Worm (Caenorhabditis elegans) whole organism, L4 larva: Measurements from ENCODE around the gene lron-13.

ENCODE experiments used
- Y48G9A.11 ChIP-seq: fragments of 200-800 bp; sonication (Bioruptor generic); IDR thresholded peaks from 2 replicates; pipeline ENCODE4 v1.3.6; 2022; ENCODE audit warnings: missing genetic modification reagents, missing genetic modification characterization, missing compliant biosample characterization
- aly-2 ChIP-seq: sonication (generic microtip); optimal IDR thresholded peaks from 2 replicates; lab custom pipeline; 2018; ENCODE audit warnings: missing biosample characterization, missing genetic modification characterization
- ama-1 ChIP-seq: fragments of 150-350 bp; optimal IDR thresholded peaks from 2 replicates; lab custom pipeline; 2014; ENCODE audit warnings: inconsistent platforms, mixed read lengths
- arid-1 ChIP-seq: fragments of 200-800 bp; sonication (Bioruptor generic); conservative IDR thresholded peaks from 2 replicates; pipeline ENCODE4 v1.3.6; 2022; ENCODE audit warnings: missing genetic modification reagents, missing genetic modification characterization, missing compliant biosample characterization
- ceh-20 ChIP-seq: fragments of 200-800 bp; sonication (Bioruptor generic); IDR thresholded peaks from 2 replicates; pipeline ENCODE4 v1.3.6; 2022; ENCODE audit warnings: missing genetic modification reagents, missing genetic modification characterization, missing compliant biosample characterization
- ces-1 ChIP-seq: fragments of 150-350 bp; sonication (generic microtip); optimal IDR thresholded peaks from 4 replicates; lab custom pipeline; 2014; ENCODE audit warnings: missing biosample characterization, missing genetic modification reagents, missing genetic modification characterization
- ctbp-1 ChIP-seq: fragments of 200-800 bp; sonication (Bioruptor generic); IDR thresholded peaks from 2 replicates; pipeline ENCODE4 v1.3.6; 2022; ENCODE audit warnings: missing genetic modification reagents, missing genetic modification characterization, missing compliant biosample characterization
- daf-16 ChIP-seq, 3 experiments: sonication (generic microtip); optimal IDR thresholded peaks; 2 replicates each; lab custom pipeline; 2016 to 2017; ENCODE audit warnings: missing genetic modification characterization in 3 of 3, missing genetic modification reagents in 3 of 3, mild to moderate bottlenecking in 2 of 3, missing compliant biosample characterization in 2 of 3, missing biosample characterization in 1 of 3, moderate library complexity in 1 of 3
- dmd-6 ChIP-seq: fragments of 200-800 bp; sonication (Bioruptor generic); IDR thresholded peaks from 2 replicates; pipeline ENCODE4 v1.3.6; 2022; ENCODE audit warnings: missing genetic modification reagents, missing genetic modification characterization, missing compliant biosample characterization
- dmd-8 ChIP-seq: fragments of 200-800 bp; sonication (Bioruptor generic); IDR thresholded peaks from 2 replicates; pipeline ENCODE4 v1.3.6; 2022; ENCODE audit warnings: missing genetic modification characterization, missing compliant biosample characterization
- dpl-1 ChIP-seq: fragments of 150-350 bp; optimal IDR thresholded peaks from 2 replicates; lab custom pipeline; 2014; ENCODE audit warnings: missing biosample characterization, missing genetic modification reagents, missing genetic modification characterization
- duxl-1 ChIP-seq: sonication (generic microtip); optimal IDR thresholded peaks from 2 replicates; lab custom pipeline; 2016; ENCODE audit warnings: mild to moderate bottlenecking, missing genetic modification characterization, moderate library complexity, missing compliant biosample characterization; ENCODE audit not compliant: poor library complexity
- dve-1 ChIP-seq: sonication (generic microtip); optimal IDR thresholded peaks from 2 replicates; lab custom pipeline; 2017; ENCODE audit warnings: antibody characterized with exemption, mild to moderate bottlenecking, missing genetic modification characterization, missing compliant biosample characterization; ENCODE audit not compliant: insufficient read depth
- hif-1 ChIP-seq, 2 experiments: sonication (generic microtip); optimal IDR thresholded peaks; 2 replicates each; lab custom pipeline; 2016 to 2017; ENCODE audit warnings: missing compliant biosample characterization in 2 of 2, missing genetic modification characterization in 2 of 2, missing genetic modification reagents in 2 of 2, missing genotype in 2 of 2, mild to moderate bottlenecking in 1 of 2
- hlh-11 ChIP-seq: fragments of 200-800 bp; sonication (Bioruptor generic); optimal IDR thresholded peaks from 2 replicates; lab custom pipeline; 2018; ENCODE audit warnings: mild to moderate bottlenecking, missing genetic modification characterization, missing compliant biosample characterization
- hlh-30 ChIP-seq: sonication (generic microtip); optimal IDR thresholded peaks from 2 replicates; lab custom pipeline; 2017; ENCODE audit warnings: antibody characterized with exemption, mild to moderate bottlenecking, missing genetic modification characterization, missing compliant biosample characterization; ENCODE audit not compliant: insufficient read depth
- hmg-1.1 ChIP-seq: fragments of 200-800 bp; sonication (Bioruptor generic); IDR thresholded peaks from 2 replicates; pipeline ENCODE4 v1.3.6; 2022; ENCODE audit warnings: missing genetic modification reagents, missing genetic modification characterization, missing compliant biosample characterization
- lim-7 ChIP-seq: fragments of 200-800 bp; sonication (Bioruptor generic); IDR thresholded peaks from 2 replicates; pipeline ENCODE4 v1.3.6; 2022; ENCODE audit warnings: missing genetic modification characterization, missing compliant biosample characterization
- lin-1 ChIP-seq: fragments of 200-800 bp; sonication (Bioruptor generic); IDR thresholded peaks from 2 replicates; pipeline ENCODE4 v1.3.6; 2022; ENCODE audit warnings: missing genetic modification reagents, missing genetic modification characterization, missing compliant biosample characterization
- lin-13 ChIP-seq: fragments of 150-350 bp; optimal IDR thresholded peaks from 2 replicates; lab custom pipeline; 2014; ENCODE audit warnings: missing biosample characterization, missing genetic modification reagents, missing genetic modification characterization
- lin-39 ChIP-seq: fragments of 150-350 bp; optimal IDR thresholded peaks from 2 replicates; lab custom pipeline; 2014; ENCODE audit warnings: missing biosample characterization, missing genetic modification reagents, missing genetic modification characterization
- lsy-2 ChIP-seq, 2 experiments: fragments of 150-350 bp in 1 of 2; sonication (generic microtip) in 1 of 2; optimal IDR thresholded peaks; 2 replicates each; lab custom pipeline; 2014 to 2017; ENCODE audit warnings: missing biosample characterization in 2 of 2, missing genetic modification characterization in 2 of 2
- madf-5 ChIP-seq, 2 experiments: fragments of 200-800 bp; sonication (Bioruptor generic); IDR thresholded peaks; 2 replicates each; pipeline ENCODE4 v1.3.6; 2022; ENCODE audit warnings: missing compliant biosample characterization in 2 of 2, missing genetic modification characterization in 2 of 2
- madf-9 ChIP-seq: fragments of 200-800 bp; sonication (Bioruptor generic); conservative IDR thresholded peaks from 2 replicates; pipeline ENCODE4 v1.3.6; 2022; ENCODE audit warnings: missing genetic modification reagents, missing genetic modification characterization, missing compliant biosample characterization
- mdl-1 ChIP-seq, 2 experiments: fragments of 150-350 bp in 1 of 2; sonication (generic microtip) in 1 of 2; optimal IDR thresholded peaks; 2 replicates each; lab custom pipeline; 2014 to 2017; ENCODE audit warnings: missing biosample characterization in 2 of 2, missing genetic modification characterization in 2 of 2
- mdt-29 ChIP-seq: fragments of 200-800 bp; sonication (Bioruptor generic); IDR thresholded peaks from 2 replicates; pipeline ENCODE4 v1.3.6; 2022; ENCODE audit warnings: missing genetic modification reagents, missing genetic modification characterization, missing compliant biosample characterization
- mep-1 ChIP-seq: fragments of 150-350 bp; sonication (generic microtip); optimal IDR thresholded peaks from 3 replicates; lab custom pipeline; 2014; ENCODE audit warnings: missing biosample characterization, missing genetic modification characterization
- mes-2 ChIP-seq: sonication (generic microtip); optimal IDR thresholded peaks from 2 replicates; lab custom pipeline; 2016; ENCODE audit warnings: missing genotype, mild to moderate bottlenecking, missing genetic modification characterization, missing compliant biosample characterization; ENCODE audit not compliant: poor library complexity, severe bottlenecking
- mxl-3 ChIP-seq: fragments of 200-800 bp; sonication (Bioruptor generic); optimal IDR thresholded peaks from 2 replicates; lab custom pipeline; 2018; ENCODE audit warnings: mild to moderate bottlenecking, missing genetic modification characterization, missing compliant biosample characterization
- nhr-10 ChIP-seq: fragments of 150-350 bp; optimal IDR thresholded peaks from 2 replicates; lab custom pipeline; 2014; ENCODE audit warnings: missing biosample characterization, missing genetic modification characterization
- nhr-102 ChIP-seq: sonication (generic microtip); optimal IDR thresholded peaks from 2 replicates; lab custom pipeline; 2016; ENCODE audit warnings: mild to moderate bottlenecking, missing genetic modification characterization, moderate library complexity, missing compliant biosample characterization
- nhr-11 ChIP-seq: fragments of 150-350 bp; optimal IDR thresholded peaks from 2 replicates; lab custom pipeline; 2014; ENCODE audit warnings: missing biosample characterization, missing genetic modification characterization
- nhr-28 ChIP-seq: fragments of 150-350 bp; optimal IDR thresholded peaks from 2 replicates; lab custom pipeline; 2014; ENCODE audit warnings: missing biosample characterization, missing genetic modification characterization
- nhr-6 ChIP-seq: fragments of 150-350 bp; optimal IDR thresholded peaks from 2 replicates; lab custom pipeline; 2014; ENCODE audit warnings: missing biosample characterization, missing genetic modification characterization
- nhr-77 ChIP-seq: fragments of 150-350 bp; optimal IDR thresholded peaks from 2 replicates; lab custom pipeline; 2014; ENCODE audit warnings: missing biosample characterization, missing genetic modification characterization
- php-3 ChIP-seq: fragments of 200-800 bp; sonication (Bioruptor generic); IDR thresholded peaks from 2 replicates; pipeline ENCODE4 v1.3.6; 2022; ENCODE audit warnings: missing genetic modification reagents, missing genetic modification characterization, missing compliant biosample characterization
- rbr-2 ChIP-seq: sonication (generic microtip); optimal IDR thresholded peaks from 2 replicates; lab custom pipeline; 2016; ENCODE audit warnings: missing genotype, missing genetic modification characterization, missing compliant biosample characterization
- spr-1 ChIP-seq: sonication (generic microtip); optimal IDR thresholded peaks from 2 replicates; lab custom pipeline; 2016; ENCODE audit warnings: mild to moderate bottlenecking, missing genetic modification characterization, missing compliant biosample characterization
- unc-39 ChIP-seq: sonication (generic microtip); optimal IDR thresholded peaks from 2 replicates; lab custom pipeline; 2017; ENCODE audit warnings: missing biosample characterization, missing genetic modification characterization
- unc-62 ChIP-seq, 3 experiments: fragments of 150-350 bp in 1 of 3; sonication (generic microtip); optimal IDR thresholded peaks in 2 of 3; peaks in 1 of 3; 1 replicate in 1 of 3; 2 replicates in 2 of 3; lab custom pipeline; 2014 to 2017; ENCODE audit warnings: missing biosample characterization in 3 of 3, missing genetic modification characterization in 3 of 3, missing genetic modification reagents in 3 of 3, missing genotype in 1 of 3
- zfp-3 ChIP-seq: fragments of 200-800 bp; sonication (Bioruptor generic); conservative IDR thresholded peaks from 2 replicates; pipeline ENCODE4 v1.3.6; 2022; ENCODE audit warnings: missing genetic modification reagents, missing genetic modification characterization, missing compliant biosample characterization
- ztf-7 ChIP-seq: fragments of 150-350 bp; optimal IDR thresholded peaks from 2 replicates; lab custom pipeline; 2014; ENCODE audit warnings: missing biosample characterization, missing genetic modification characterization

lron-13 gene

ce11 chrIII:13546537-13546936 is 19.3 kb downstream of the lron-13 start, which contains the start of gene Y76A2B.4 (continued):
- TF ChIP-seq hlh-30 (tag; lab: Kevin White, UChicago) (no peak), aly-2 (tag; lab: Kevin White, UChicago) (no peak), spr-1 (tag; lab: Kevin White, UChicago) (no peak), nhr-10 (tag; lab: Kevin White, UChicago) (no peak), ceh-20 (GFP tag; lab: Robert Waterston, UW) (0 out of 2 replicates have a peak, but pooled peaks have one; percentile 26), dpl-1 (GFP tag; lab: Kevin White, UChicago) (no peak), zfp-3 (GFP tag; lab: Robert Waterston, UW) (0 out of 2 replicates have a peak, but pooled peaks have one; percentile 43), duxl-1 (tag; lab: Kevin White, UChicago) (no peak), nhr-77 (tag; lab: Kevin White, UChicago) (no peak), dmd-6 (GFP tag; lab: Robert Waterston, UW) (no peak), madf-5 (GFP tag; IDR thresholded peaks at IDR 0.05; lab: Robert Waterston, UW) (no peak), ces-1 (GFP tag; lab: Kevin White, UChicago) (no peak), dmd-8 (no peak), lim-7 (GFP tag; lab: Robert Waterston, UW) (0 out of 2 replicates have a peak, but pooled peaks have one; percentile 24)

ce11 chrIII:13548982-13549381 is 21.7 kb downstream of the lron-13 start, which contains the start of gene mmad-1:
Gene mmad-1, minus strand, starts transcription at chrIII:13549005.
- TF ChIP-seq nhr-11 (tag; lab: Kevin White, UChicago) (peak; percentile 36), ceh-20 (GFP tag; lab: Robert Waterston, UW) (0 out of 2 replicates have a peak, but pooled peaks have one; percentile 17), mdt-29 (GFP tag; lab: Robert Waterston, UW) (peak; percentile 44; the same call in 1 of the 2 replicates), madf-9 (GFP tag; lab: Robert Waterston, UW) (no peak), Y48G9A.11 (no peak), lin-13 (no peak), unc-39 (tag; lab: Kevin White, UChicago) (no peak), ztf-7 (tag; lab: Kevin White, UChicago) (peak; percentile 3), dpl-1 (GFP tag; lab: Kevin White, UChicago) (no peak), hlh-30 (tag; lab: Kevin White, UChicago) (peak; percentile 84), mes-2 (peak; percentile 43), php-3 (peak; percentile 63; the same call in 1 of the 2 replicates), lin-1 (GFP tag; lab: Robert Waterston, UW) (no peak), mdl-1 (tag; optimal IDR thresholded peaks at IDR 0.05; lab: Kevin White, UChicago) (peak in 1 of 2 experiments; percentile 62), dmd-6 (GFP tag; lab: Robert Waterston, UW) (peak; percentile 78), hmg-1.1 (GFP tag; lab: Robert Waterston, UW) (peak; percentile 54), hlh-11 (tag; lab: Kevin White, UChicago) (peak; percentile 87), unc-62 (GFP tag; optimal IDR thresholded peaks at IDR 0.05 in 1 of 2; lab: Kevin White, UChicago) (peak in 1 of 2 experiments; percentile 46), unc-62 (tag; optimal IDR thresholded peaks at IDR 0.05; lab: Kevin White, UChicago) (no peak), zfp-3 (GFP tag; lab: Robert Waterston, UW) (0 out of 2 replicates have a peak, but pooled peaks have one; percentile 35), nhr-6 (peak; percentile 59), hif-1 (tag; optimal IDR thresholded peaks at IDR 0.05; lab: Kevin White, UChicago) (peak in 1 of 2 experiments; percentile 76), ctbp-1 (GFP tag; lab: Robert Waterston, UW) (0 out of 2 replicates have a peak, but pooled peaks have one; percentile 55), lsy-2 (tag; optimal IDR thresholded peaks at IDR 0.05; lab: Kevin White, UChicago) (peak; percentile 19 to 64), nhr-102 (tag; lab: Kevin White, UChicago) (peak; percentile 44), mxl-3 (GFP tag; lab: Kevin White, UChicago) (peak; percentile 6), ama-1 (lab: Kevin White, UChicago) (peak; percentile 31), arid-1 (GFP tag; lab: Robert Waterston, UW) (0 out of 2 replicates have a peak, but pooled peaks have one; percentile 16), rbr-2 (peak; percentile 35), daf-16 (GFP tag; optimal IDR thresholded peaks at IDR 0.05; lab: Kevin White, UChicago) (peak in 1 of 2 experiments; percentile 16), daf-16 (tag; optimal IDR thresholded peaks at IDR 0.05; lab: Kevin White, UChicago) (peak; percentile 87), duxl-1 (tag; lab: Kevin White, UChicago) (no peak), dve-1 (tag; lab: Kevin White, UChicago) (peak; percentile 84), nhr-28 (tag; lab: Kevin White, UChicago) (peak; percentile 58), lin-39 (tag; lab: Kevin White, UChicago) (no peak), mep-1 (tag; lab: Kevin White, UChicago) (peak; percentile 47)
- TF ChIP-seq, all 104 proteins: peak for 26
